Worm (Caenorhabditis elegans) whole organism, mixed stage, embryonic: Measurements from ENCODE around the gene T03D8.6.

Experiments
- blmp-1 ChIP-seq: fragments of 150-350 bp; optimal IDR thresholded peaks from 2 replicates; lab custom pipeline; 2014; ENCODE audit warnings: missing biosample characterization, missing genetic modification characterization
- flh-1 ChIP-seq: fragments of 200-800 bp; sonication (Bioruptor generic); optimal IDR thresholded peaks from 2 replicates; lab custom pipeline; 2018; ENCODE audit warnings: mild to moderate bottlenecking, missing genetic modification characterization, moderate library complexity, missing compliant biosample characterization
- lin-13 ChIP-seq: fragments of 150-350 bp; optimal IDR thresholded peaks from 2 replicates; lab custom pipeline; 2014; ENCODE audit warnings: missing biosample characterization, missing genetic modification characterization
- mab-5 ChIP-seq: fragments of 150-350 bp; optimal IDR thresholded peaks from 2 replicates; lab custom pipeline; 2014; ENCODE audit warnings: missing biosample characterization, missing genetic modification characterization
- mep-1 ChIP-seq: fragments of 150-350 bp; optimal IDR thresholded peaks from 2 replicates; lab custom pipeline; 2017; ENCODE audit warnings: missing biosample characterization, missing genetic modification reagents, missing genetic modification characterization, inconsistent platforms
- nhr-12 ChIP-seq: fragments of 150-350 bp; optimal IDR thresholded peaks from 2 replicates; lab custom pipeline; 2014; ENCODE audit warnings: missing biosample characterization, missing genetic modification characterization
- nhr-237 ChIP-seq: fragments of 150-350 bp; optimal IDR thresholded peaks from 2 replicates; lab custom pipeline; 2014; ENCODE audit warnings: missing biosample characterization, missing genetic modification characterization
- nhr-28 ChIP-seq: fragments of 150-350 bp; optimal IDR thresholded peaks from 2 replicates; lab custom pipeline; 2014; ENCODE audit warnings: missing biosample characterization, missing genetic modification characterization
- nhr-76 ChIP-seq: sonication (generic microtip); optimal IDR thresholded peaks from 2 replicates; lab custom pipeline; 2017; ENCODE audit warnings: missing biosample characterization, missing genetic modification characterization
- pha-4 ChIP-seq: fragments of 150-350 bp; optimal IDR thresholded peaks from 2 replicates; lab custom pipeline; 2018; ENCODE audit warnings: missing biosample characterization, missing genetic modification reagents, missing genetic modification characterization
- snpc-4 ChIP-seq: fragments of 150-350 bp; optimal IDR thresholded peaks from 2 replicates; lab custom pipeline; 2014; ENCODE audit warnings: missing biosample characterization, missing genetic modification characterization
- tbx-8 ChIP-seq: fragments of 200-800 bp; sonication (Bioruptor generic); optimal IDR thresholded peaks from 2 replicates; lab custom pipeline; 2018; ENCODE audit warnings: mild to moderate bottlenecking, missing genetic modification characterization, moderate library complexity, missing compliant biosample characterization
- unc-120 ChIP-seq: sonication (generic microtip); optimal IDR thresholded peaks from 2 replicates; lab custom pipeline; 2017; ENCODE audit warnings: missing genetic modification characterization, missing compliant biosample characterization; ENCODE audit not compliant: poor library complexity, severe bottlenecking
- ztf-11 ChIP-seq: fragments of 150-350 bp; optimal IDR thresholded peaks from 2 replicates; lab custom pipeline; 2014; ENCODE audit warnings: missing biosample characterization, missing genetic modification characterization

DNA sequence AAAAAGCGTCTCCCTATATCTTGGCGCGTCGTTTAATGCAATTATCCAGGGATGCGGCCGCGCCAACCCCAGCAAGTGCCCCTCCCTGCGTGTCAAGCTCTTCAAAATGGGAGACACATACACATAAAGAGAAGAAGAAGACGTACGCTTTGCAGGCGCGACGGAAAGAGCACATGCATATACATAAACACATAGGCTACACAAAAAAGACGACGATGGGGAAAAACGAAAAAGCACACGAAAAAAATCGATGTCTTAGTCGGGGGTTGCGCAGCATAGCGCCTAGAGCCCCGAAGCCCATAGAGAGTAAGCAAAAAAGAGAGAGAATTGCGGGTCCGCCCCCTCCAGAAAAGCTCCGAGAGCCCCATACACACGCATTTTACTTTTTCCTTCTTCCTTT lies 31.0 kb downstream of the T03D8.6 start, which contains the start of gene tpan-1:
- TF ChIP-seq blmp-1 (tag; lab: Kevin White, UChicago) = no peak
- no peak for TF ChIP-seq mab-5 (tag; lab: Kevin White, UChicago)
- no peak for TF ChIP-seq ztf-11 (tag; lab: Kevin White, UChicago)
- TF ChIP-seq unc-120 = no peak
- TF ChIP-seq nhr-76 (tag; lab: Kevin White, UChicago) = no peak
- TF ChIP-seq pha-4 = no peak
- no peak for TF ChIP-seq nhr-237 (tag; lab: Kevin White, UChicago)
- TF ChIP-seq snpc-4 (tag; lab: Kevin White, UChicago) = no peak
- no peak for TF ChIP-seq nhr-12
- no peak for TF ChIP-seq nhr-28
- TF ChIP-seq mep-1 (tag; lab: Kevin White, UChicago) = no peak
- no peak for TF ChIP-seq tbx-8 (GFP tag; lab: Kevin White, UChicago)
- no peak for TF ChIP-seq lin-13
- TF ChIP-seq flh-1 (GFP tag; lab: Kevin White, UChicago) = no peak
